Worm (Caenorhabditis elegans): ENCODE data around the gene C33C12.7.

DNA sequence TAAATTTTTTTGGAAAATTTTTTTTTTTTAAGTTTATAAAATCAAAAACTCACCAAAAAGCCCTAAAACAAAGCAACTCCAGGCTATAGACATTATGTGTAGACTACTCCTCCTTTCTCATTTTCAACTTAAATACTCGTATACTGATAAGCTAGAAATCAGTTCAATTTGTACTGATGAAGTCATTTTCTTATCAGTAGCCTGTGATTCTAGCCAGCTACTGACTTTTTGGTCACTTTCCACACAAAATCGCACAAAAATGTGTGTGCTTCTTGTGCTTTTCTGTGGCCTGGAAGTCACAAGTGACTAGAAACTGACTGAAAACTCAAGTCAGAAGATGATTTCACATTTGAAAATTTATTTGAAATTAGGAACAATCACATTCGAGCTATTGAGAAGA, 11.1 kb upstream of the C33C12.7 start, which contains the start of gene gba-2:
- TF ChIP-seq mdl-1 (tag; optimal IDR thresholded peaks at IDR 0.05) = no peak
- no peak for TF ChIP-seq elt-3 (tag; optimal IDR thresholded peaks at IDR 0.05)
- no peak for TF ChIP-seq lin-11 (tag; optimal IDR thresholded peaks at IDR 0.05)
- TF ChIP-seq R02D3.7 (tag; optimal IDR thresholded peaks at IDR 0.05) = no peak
- TF ChIP-seq egl-27 (tag; optimal IDR thresholded peaks at IDR 0.05) = no peak
- no peak for TF ChIP-seq ceh-16 (tag; optimal IDR thresholded peaks at IDR 0.05)
- no peak for TF ChIP-seq ama-1 (optimal IDR thresholded peaks at IDR 0.05)
